Fruit fly (Drosophila melanogaster) whole organism, larva: ENCODE measurements around the gene ND-24.
A peak's percentile ranks its signal among the peaks of the same experiment; 100 is the strongest.

ENCODE experiments used
- noc ChIP-seq: fragments of 200-800 bp; sonication (Bioruptor generic); optimal IDR thresholded peaks from 3 replicates; lab custom pipeline; 2019; ENCODE audit warnings: missing biosample characterization, mild to moderate bottlenecking, missing genetic modification characterization, moderate library complexity

Gene ND-24

DNA sequence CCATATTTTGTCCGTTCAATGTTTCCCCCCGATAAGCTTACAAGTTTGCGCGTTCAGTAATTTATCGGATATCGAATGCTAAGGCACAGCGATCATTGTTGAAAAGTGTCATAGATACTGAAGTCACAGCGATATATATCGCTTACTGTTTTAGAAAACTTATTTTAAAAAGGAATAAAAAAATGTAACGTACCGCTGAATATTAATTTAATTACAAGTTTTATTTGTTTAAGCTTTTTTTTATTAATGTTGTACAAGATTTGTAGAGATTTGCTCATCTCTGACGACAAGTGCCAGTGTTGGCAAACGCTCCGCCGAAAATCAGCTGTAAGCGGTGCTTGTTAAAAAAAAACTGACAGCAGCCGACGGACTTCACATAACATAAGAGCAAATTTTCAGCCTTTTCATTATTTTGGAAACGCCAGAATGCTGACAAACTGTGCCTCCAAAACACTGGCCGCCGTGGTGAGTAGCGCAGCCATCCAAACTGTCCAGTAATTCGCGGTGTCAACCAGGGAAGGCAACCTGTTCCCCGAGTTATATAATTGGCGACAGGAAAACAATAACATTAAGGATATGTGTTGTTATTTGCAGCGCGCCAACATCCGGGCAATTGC, at the start of gene ND-24, which contains the start of gene corolla:
Gene ND-24, plus strand, starts transcription at position 94 of the 617 bp plus-strand sequence.
Gene corolla, minus strand, starts transcription at position 52 of the 617 bp plus-strand sequence.
- TF ChIP-seq noc (tag; lab: Kevin White, UChicago): peak; percentile 71

DNA sequence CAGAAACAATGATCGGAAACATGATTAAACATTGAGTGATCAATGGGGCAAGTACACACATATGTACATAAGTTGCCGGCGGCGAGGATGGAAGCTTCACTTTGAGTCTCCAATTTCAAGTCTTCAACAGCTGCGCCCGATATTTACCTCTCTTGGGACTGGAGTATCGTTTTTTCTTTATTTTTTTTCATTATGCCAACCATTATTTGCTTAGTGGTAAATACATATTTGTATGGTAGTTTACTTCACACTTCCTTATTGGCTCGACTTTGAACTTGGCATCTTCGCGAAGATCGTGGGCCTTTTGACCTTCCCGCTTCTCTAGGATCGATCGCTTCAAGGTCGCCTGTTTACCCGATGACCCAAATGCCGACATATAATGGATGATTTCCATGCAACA, 49.2 kb upstream of the ND-24 start:
- no peak for TF ChIP-seq noc (tag; lab: Kevin White, UChicago)

DNA sequence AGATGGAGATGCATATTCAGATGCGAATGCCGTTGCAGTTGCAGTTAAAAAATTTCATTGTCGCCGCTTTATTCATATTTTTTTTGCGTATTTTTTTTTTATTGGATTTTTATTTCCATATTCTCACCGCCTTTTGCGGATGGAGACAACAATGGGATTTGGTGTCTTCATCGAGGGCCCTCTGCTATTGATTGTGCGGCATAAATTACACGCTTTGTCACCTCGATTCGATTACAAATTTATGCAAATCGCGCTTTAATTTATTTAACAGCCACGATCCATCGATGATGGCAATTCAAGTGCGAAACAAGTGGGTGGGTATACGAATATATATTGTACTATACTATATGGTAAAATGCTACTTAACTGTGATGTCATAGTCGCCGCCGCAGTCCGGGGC, 48.2 kb upstream of the ND-24 start:
- no peak for TF ChIP-seq noc (tag; lab: Kevin White, UChicago)

DNA sequence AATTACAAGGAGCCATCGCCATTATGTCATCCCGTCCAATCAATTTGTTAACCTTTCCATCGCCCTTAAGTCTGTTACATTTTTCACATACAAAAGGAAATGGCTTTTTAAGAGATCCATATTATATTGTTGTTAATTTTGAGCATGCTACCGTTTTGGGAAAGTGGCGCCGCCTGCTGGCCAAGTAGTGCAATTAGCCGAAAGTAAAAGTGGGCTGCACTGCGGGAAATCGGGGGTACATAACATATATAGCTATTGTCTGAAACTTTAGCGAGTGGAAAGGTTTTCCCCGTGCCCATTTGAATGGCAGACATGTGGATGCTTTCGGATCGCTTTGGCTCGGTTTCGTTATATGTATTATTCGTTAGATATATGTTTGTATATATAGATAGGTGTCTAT, 46.0 kb upstream of the ND-24 start:
- TF ChIP-seq noc (tag; lab: Kevin White, UChicago): no peak

DNA sequence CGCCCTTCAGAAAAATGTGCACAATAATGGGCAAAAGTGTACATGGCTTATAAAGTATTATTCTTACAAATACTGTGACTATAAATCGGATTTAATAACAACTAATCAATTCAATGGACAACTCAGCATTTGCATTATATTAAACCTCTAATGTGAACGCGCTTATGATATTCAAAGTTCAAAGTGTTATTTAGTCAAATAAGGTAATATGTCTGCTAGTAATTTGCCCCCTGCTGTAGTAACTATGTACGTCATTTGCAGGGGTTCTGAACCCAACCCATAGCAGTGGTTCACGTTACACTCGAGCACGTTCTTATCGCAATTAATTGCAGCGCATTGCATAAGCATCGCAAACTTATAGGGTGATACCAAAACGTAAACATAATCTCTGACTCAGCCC, 43.8 kb upstream of the ND-24 start:
- no peak for TF ChIP-seq noc (tag; lab: Kevin White, UChicago)

DNA sequence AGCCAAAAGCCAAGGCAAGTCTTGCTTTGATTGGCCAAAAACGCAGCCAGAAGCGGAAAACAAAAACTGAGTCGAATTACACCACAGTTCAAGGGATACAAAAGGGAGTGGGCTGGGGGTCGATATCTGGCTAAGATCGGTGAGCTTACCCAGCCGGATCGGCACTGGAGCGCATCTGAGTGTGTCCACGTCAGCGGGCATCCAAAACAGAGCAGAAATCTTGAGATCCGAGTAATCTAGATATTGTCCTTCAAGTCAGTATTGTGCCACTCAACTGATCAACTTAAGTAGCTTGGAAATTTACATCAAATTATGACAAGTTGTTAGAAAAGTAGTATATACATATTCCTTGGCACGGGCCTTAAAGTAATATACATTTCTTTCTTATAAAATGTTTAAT, 43.3 kb upstream of the ND-24 start, which contains the start of gene CG12992:
Gene CG12992, plus strand, starts transcription at position 301 of the 400 bp plus-strand sequence.
- TF ChIP-seq noc (tag; lab: Kevin White, UChicago): no peak

DNA sequence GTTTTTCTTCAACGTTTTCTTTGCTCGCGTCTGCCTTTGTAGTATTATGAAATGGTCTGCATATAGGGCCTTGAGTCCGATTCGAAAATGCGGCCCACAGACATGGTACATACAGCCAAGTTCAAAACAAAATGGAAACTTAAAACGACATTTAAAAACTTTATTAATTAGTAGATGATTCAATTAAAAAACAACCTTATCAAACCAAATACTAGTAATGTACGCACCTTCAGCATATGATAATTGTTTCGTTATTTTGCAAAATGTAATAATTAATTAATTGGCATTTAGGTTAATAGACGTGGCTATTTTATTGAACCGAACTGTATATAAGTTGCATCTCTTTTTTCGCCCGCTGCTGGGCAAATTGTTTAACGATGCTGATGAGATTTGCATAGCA, 37.1 kb upstream of the ND-24 start:
- no peak for TF ChIP-seq noc (tag; lab: Kevin White, UChicago)

DNA sequence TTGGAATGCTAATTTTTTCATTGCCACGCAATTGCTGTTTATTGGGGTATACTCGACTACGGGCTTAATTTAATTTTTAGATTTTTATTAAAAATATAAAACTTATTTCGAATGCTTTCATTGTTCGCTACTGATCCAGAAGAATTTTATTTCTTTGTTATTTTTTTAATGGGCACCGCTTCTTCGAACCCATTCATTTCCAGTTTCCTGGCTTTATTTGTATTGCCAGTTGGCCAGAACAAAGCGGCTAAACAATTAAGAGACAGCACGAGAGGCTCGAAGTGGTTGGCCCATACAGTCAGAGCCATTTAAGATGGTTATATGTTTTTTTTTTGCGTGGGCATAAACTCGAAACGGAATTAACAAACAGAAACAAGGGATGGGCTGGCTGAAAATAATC, 36.1 kb upstream of the ND-24 start:
- peak; percentile 88 for TF ChIP-seq noc (tag; lab: Kevin White, UChicago)

DNA sequence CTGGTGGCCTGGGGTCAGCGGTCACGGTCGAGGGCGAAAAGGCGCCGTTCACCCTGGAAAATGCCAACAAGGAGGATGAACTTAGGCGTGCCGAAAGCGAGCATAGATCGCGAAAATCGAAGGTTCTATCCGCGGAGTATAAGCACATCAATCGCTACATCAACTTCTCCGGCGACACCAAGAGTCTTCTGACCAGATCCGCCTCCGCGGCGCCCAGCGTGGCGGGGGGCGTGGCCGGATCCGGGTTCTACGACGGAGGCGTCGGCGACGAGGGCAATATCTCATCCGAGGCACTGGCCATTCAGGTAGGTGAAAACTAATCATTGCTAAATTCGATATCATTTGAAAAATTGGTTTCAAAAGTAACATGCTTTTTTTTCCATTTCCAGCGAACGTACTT, 34.3 kb upstream of the ND-24 start:
- TF ChIP-seq noc (tag; lab: Kevin White, UChicago): no peak

DNA sequence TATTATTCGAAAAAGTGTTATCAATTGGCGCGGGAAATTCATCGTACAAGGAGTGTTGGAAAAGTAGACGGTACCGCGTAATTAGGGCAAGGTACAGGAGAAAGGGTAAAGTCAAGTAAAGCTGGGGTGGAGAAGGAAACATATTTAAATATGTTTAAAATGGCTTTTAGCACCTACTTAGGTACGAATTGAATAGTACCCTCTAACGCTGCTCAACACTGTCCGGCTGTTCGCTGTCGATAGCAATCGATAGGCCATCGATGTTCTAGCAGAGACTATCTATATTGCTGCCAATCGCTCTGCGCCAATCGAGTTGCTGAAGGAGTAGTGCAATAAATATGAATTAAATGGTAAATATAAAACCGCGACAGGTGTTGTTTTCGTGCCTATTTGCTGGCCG, 32.6 kb upstream of the ND-24 start, which contains the start of gene X11L:
Gene X11L, plus strand, starts transcription at position 279 of the 400 bp plus-strand sequence.
- TF ChIP-seq noc (tag; lab: Kevin White, UChicago): no peak

DNA sequence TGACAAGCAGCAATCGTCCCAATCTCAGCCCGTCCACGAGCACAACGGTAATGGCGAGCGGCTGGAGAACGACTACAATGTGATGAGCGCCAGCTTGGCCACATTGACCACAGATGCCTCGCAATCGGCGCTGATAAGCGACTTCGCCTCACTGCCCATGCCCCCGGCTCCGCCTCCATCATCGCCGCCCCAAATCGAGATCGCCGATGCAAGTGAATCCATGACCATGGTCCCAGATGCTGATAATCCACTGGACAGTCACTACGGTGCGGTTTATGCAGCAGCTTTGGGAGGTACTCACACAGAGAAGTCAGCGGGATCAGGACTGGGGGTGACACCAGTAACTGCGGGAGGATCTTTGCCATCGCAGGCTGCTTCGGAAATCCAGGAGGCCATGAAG, 29.4 kb upstream of the ND-24 start:
- TF ChIP-seq noc (tag; lab: Kevin White, UChicago): no peak

DNA sequence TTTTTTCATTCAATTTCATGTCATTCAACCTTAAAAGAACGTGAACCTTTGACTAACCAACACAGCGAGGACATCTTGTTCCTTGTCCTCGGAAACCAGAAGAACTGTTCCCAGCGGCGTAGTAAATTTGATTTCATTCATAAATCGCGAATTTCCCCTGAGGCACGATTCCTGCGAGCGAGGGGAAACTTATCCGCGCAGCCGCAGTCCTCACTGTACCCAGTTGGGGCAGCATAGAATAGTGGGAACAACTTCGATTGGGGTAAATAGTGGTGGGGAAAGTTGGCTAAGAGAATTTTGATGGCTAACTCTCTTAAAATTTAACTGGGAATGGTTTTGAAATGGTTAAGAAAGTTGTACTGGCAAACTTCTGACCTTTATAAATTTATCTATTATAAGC, 20.4 kb upstream of the ND-24 start:
- TF ChIP-seq noc (tag; lab: Kevin White, UChicago): no peak

DNA sequence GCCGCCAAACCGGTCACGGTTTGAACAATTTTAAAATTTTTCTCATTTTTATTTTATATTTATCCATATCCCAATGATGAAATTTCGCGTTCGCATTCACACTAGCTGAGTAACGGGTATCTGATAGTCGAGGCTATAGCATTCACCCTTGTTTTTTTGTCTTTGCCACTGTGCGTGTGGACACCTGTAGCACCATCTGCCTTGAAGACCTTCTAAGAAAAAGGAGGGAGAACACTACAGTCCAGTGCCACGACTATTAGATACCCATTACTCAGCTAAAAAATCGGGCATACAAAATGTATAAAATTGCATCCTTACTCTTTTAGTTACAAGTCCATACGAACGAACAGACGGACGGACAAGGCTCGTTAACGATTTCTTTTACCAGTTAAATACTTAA, 9.7 kb upstream of the ND-24 start:
- TF ChIP-seq noc (tag; lab: Kevin White, UChicago): no peak

DNA sequence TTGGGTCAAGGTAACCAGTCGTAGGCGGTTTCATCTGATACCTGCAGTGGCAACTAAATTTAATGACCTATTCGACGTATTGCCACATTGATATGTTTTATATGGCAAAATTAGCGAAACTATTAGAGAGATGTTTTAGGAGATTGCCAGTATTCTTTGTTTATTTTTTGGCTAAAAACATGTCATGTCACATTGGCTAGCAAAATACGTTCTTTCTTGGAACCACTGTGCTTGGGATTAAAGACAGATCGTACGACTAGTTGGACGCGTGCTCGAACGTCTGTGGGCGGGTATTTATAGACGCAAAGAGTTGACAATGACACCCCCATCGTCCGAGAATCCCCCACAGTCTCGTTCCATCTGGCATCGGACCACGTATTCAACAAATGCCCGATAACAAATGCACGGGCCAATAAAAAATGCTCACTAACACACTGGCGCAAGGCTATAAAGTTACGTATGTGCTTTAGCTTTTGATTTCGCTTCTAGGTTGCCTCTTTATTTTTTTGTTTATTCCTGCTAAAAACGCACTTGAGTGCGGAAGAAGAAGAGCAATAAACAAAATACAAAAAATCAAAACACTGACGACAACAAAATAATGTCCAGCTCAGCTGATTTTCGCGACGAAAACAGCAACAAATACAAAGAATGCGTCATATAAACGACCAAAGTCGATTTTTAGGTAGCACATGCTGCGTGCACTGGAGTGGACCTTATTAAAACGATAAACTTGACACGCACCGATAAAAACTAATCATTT, 7.5 kb upstream of the ND-24 start:
- no peak for TF ChIP-seq noc (tag; lab: Kevin White, UChicago)

DNA sequence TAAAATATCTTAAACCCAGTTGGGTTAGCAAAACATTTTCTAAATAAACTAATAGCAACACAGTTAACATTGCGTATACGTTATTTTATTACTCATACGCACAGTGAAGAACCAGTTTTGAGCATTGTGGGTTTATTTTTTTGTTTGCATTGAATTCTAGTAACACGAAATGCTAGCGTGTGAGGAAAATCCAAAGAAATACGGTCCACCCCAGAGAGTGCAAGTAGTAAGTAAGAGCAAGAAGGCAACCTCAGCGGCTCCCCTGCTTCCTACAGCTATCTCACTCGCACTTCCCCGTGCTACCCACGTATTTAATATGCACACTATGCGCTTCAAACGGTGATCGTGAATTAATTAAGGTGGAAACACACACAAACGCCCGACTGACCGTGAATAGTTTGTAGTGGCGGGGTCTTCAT, 6.9 kb upstream of the ND-24 start:
- peak; percentile 97 for TF ChIP-seq noc (tag; lab: Kevin White, UChicago)

DNA sequence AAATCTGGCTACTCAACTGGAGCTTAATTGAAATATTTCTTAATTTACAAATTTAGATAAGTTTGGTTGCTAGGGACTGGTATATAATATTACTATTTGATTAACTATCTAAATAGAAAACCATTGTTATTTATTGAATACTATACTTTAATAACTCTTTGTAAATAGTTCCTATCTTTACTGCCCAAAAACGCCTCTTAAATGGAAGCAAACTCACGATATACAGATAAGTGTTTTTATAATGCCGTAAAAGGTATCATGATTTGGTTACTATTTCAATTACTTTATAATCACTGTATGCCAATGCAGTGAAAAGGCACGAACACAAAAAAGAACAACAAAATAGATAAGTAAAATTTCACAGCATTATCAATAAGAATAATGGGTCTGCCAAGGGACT, 6.1 kb upstream of the ND-24 start:
- TF ChIP-seq noc (tag; lab: Kevin White, UChicago): peak; percentile 31
